Worm (Caenorhabditis elegans) whole organism, L4 larva: ENCODE data around the gene fbxa-78.
A peak's percentile ranks its signal among the peaks of the same experiment; 100 is the strongest.

ENCODE experiments used
- R02D3.7 ChIP-seq: fragments of 150-350 bp; sonication (generic microtip); optimal IDR thresholded peaks from 3 replicates; lab custom pipeline; 2014; ENCODE audit warnings: missing biosample characterization, missing genetic modification characterization
- hmg-1.1 ChIP-seq: fragments of 200-800 bp; sonication (Bioruptor generic); IDR thresholded peaks from 2 replicates; pipeline ENCODE4 v1.3.6; 2022; ENCODE audit warnings: missing genetic modification reagents, missing genetic modification characterization, missing compliant biosample characterization
- nhr-11 ChIP-seq: fragments of 150-350 bp; optimal IDR thresholded peaks from 2 replicates; lab custom pipeline; 2014; ENCODE audit warnings: missing biosample characterization, missing genetic modification characterization
- nhr-237 ChIP-seq: sonication (generic microtip); optimal IDR thresholded peaks from 2 replicates; lab custom pipeline; 2017; ENCODE audit warnings: missing biosample characterization, missing genetic modification characterization
- pha-4 ChIP-seq, 2 experiments: fragments of 150-350 bp in 1 of 2; fragments of 200-800 bp in 1 of 2; sonication (Bioruptor generic) in 1 of 2; IDR thresholded peaks in 1 of 2; optimal IDR thresholded peaks in 1 of 2; 2 replicates each; pipeline versions ENCODE4 v1.3.6 to Lab custom; 2014 to 2022; ENCODE audit warnings: missing genetic modification characterization in 2 of 2, missing genetic modification reagents in 2 of 2, missing biosample characterization in 1 of 2, missing compliant biosample characterization in 1 of 2

- peak; percentile 61; the same call in 1 of the 2 replicates for TF ChIP-seq pha-4 (GFP tag; IDR thresholded peaks at IDR 0.05; lab: Robert Waterston, UW)
- peak; percentile 36 for TF ChIP-seq pha-4 (tag; optimal IDR thresholded peaks at IDR 0.05; lab: Kevin White, UChicago)
- no peak for TF ChIP-seq R02D3.7 (tag; lab: Kevin White, UChicago)
- no peak for TF ChIP-seq nhr-237 (tag; lab: Kevin White, UChicago)
- no peak for TF ChIP-seq hmg-1.1 (GFP tag; lab: Robert Waterston, UW)
- no peak for TF ChIP-seq nhr-11
Measured at ce11 chrIII:1279197-1279596, 20.9 kb upstream of the fbxa-78 start.
